Worm (Caenorhabditis elegans): Measurements from ENCODE around the gene T28D6.4.

The T28D6.4 gene

ce11 chrIII:11405049-11405448 is 44.8 kb downstream of the T28D6.4 start, which contains the start of gene Y47D3B.4:
Y47D3B.4 (plus strand) TSS chrIII:11405349.
- TF ChIP-seq flt-1 (GFP tag; IDR thresholded peaks at IDR 0.05) (no peak), T22C8.4 (GFP tag; IDR thresholded peaks at IDR 0.05) (no peak), ztf-29 (GFP tag; IDR thresholded peaks at IDR 0.05) (no peak), klf-2 (GFP tag; conservative IDR thresholded peaks at IDR 0.05) (no peak), med-1 (GFP tag; optimal IDR thresholded peaks at IDR 0.05; ENCODE audit: insufficient read depth) (no peak), cog-1 (tag; optimal IDR thresholded peaks at IDR 0.05) (no peak), ref-1 (GFP tag; conservative IDR thresholded peaks at IDR 0.05) (no peak)

- no peak for TF ChIP-seq flt-1 (GFP tag; IDR thresholded peaks at IDR 0.05)
- no peak for TF ChIP-seq T22C8.4 (GFP tag; IDR thresholded peaks at IDR 0.05)
- no peak for TF ChIP-seq med-1 (GFP tag; optimal IDR thresholded peaks at IDR 0.05; ENCODE audit: insufficient read depth)
- TF ChIP-seq klf-2 (GFP tag; conservative IDR thresholded peaks at IDR 0.05): no peak
- no peak for TF ChIP-seq tab-1 (GFP tag; IDR thresholded peaks at IDR 0.05)
- no peak for TF ChIP-seq ref-1 (GFP tag; conservative IDR thresholded peaks at IDR 0.05)
- no peak for TF ChIP-seq cog-1 (tag; optimal IDR thresholded peaks at IDR 0.05)
- TF ChIP-seq ztf-29 (GFP tag; IDR thresholded peaks at IDR 0.05): no peak
- TF ChIP-seq ztf-23 (GFP tag; IDR thresholded peaks at IDR 0.05): no peak
These were observed 50.1 kb downstream of the T28D6.4 start, which contains the start of gene twk-31 for ce11 chrIII:11410378-11410777. twk-31 (plus strand) TSS chrIII:11410678.
